Worm (Caenorhabditis elegans) whole organism, L4 larva: ENCODE data around the gene F08G12.11.

ENCODE experiments used
- aha-1 ChIP-seq: fragments of 150-350 bp; peaks from one replicate; lab custom pipeline; 2014; ENCODE audit warnings: missing biosample characterization, missing genetic modification characterization
- attf-4 ChIP-seq: sonication (generic microtip); optimal IDR thresholded peaks from 3 replicates; lab custom pipeline; 2017; ENCODE audit warnings: missing biosample characterization, missing genetic modification characterization
- ceh-44 ChIP-seq: fragments of 200-800 bp; sonication (Bioruptor generic); IDR thresholded peaks from 2 replicates; pipeline ENCODE4 v1.3.6; 2022; ENCODE audit warnings: missing genetic modification reagents, missing genetic modification characterization, missing compliant biosample characterization
- lin-13 ChIP-seq: fragments of 150-350 bp; optimal IDR thresholded peaks from 2 replicates; lab custom pipeline; 2014; ENCODE audit warnings: missing biosample characterization, missing genetic modification reagents, missing genetic modification characterization
- nhr-28 ChIP-seq: fragments of 150-350 bp; optimal IDR thresholded peaks from 2 replicates; lab custom pipeline; 2014; ENCODE audit warnings: missing biosample characterization, missing genetic modification characterization

DNA sequence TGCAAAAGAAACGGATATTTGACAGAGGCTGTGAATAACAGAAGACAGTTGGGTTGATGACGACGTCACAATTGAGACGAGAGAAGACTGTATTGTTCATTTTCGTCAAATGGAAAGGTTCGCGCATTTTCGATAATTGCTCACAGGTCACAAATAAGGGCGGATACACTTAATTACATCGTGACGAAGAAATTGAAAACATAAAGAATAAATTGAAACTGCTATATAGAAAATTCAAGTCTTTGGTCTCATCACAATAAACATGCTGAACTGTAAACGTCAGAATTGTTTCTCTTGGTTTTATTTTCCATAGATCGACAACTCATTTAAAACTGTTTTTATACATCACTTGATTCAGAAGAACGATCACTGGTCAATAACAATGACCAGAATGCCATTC, 11.5 kb upstream of the F08G12.11 start, which contains the start of gene ZK455.5:
- TF ChIP-seq attf-4 (tag; lab: Kevin White, UChicago) (no peak), ceh-44 (GFP tag; lab: Robert Waterston, UW) (no peak), nhr-28 (tag; lab: Kevin White, UChicago) (no peak), aha-1 (tag; lab: Kevin White, UChicago) (no peak), lin-13 (GFP tag; lab: Kevin White, UChicago) (no peak)
